Fruit fly (Drosophila melanogaster) whole organism, embryonic: ENCODE data around the gene CG7943.

Experiments used
- Atf-2 ChIP-seq: fragments of 200-800 bp; sonication (Bioruptor generic); optimal IDR thresholded peaks from 2 replicates; lab custom pipeline; 2016; ENCODE audit warnings: missing biosample characterization, missing genetic modification characterization
- B-H1 ChIP-seq: fragments of 200-800 bp; sonication (Bioruptor generic); IDR thresholded peaks from 3 replicates; pipeline ENCODE4 v1.3.6; 2022; ENCODE audit warnings: missing biosample characterization, missing genetic modification characterization
- BEAF-32 ChIP-seq: fragments of 200-800 bp; sonication (Bioruptor generic); optimal IDR thresholded peaks from 3 replicates; lab custom pipeline; 2017; ENCODE audit warnings: missing biosample characterization, missing genetic modification characterization, mild to moderate bottlenecking, moderate library complexity, missing genetic modification reagents
- CG12104 ChIP-seq: fragments of 200-800 bp; sonication (Bioruptor generic); optimal IDR thresholded peaks from 3 replicates; lab custom pipeline; 2016; ENCODE audit warnings: missing biosample characterization, missing genetic modification characterization
- CG15073 ChIP-seq: fragments of 200-800 bp; sonication (Bioruptor generic); optimal IDR thresholded peaks from 2 replicates; lab custom pipeline; 2016; ENCODE audit warnings: missing biosample characterization, missing genetic modification characterization
- CG15514 ChIP-seq: fragments of 200-800 bp; sonication (Bioruptor generic); optimal IDR thresholded peaks from 3 replicates; lab custom pipeline; 2017; ENCODE audit warnings: missing biosample characterization, missing genetic modification characterization, mild to moderate bottlenecking, moderate library complexity, missing genetic modification reagents
- CG1647 ChIP-seq: fragments of 200-800 bp; sonication (Bioruptor generic); optimal IDR thresholded peaks from 3 replicates; lab custom pipeline; 2016; ENCODE audit warnings: missing biosample characterization, missing genetic modification characterization
- CG33213 ChIP-seq: fragments of 200-800 bp; sonication (Bioruptor generic); optimal IDR thresholded peaks from 3 replicates; lab custom pipeline; 2016; ENCODE audit warnings: missing biosample characterization, missing genetic modification characterization
- CG3838 ChIP-seq: fragments of 200-800 bp; sonication (Bioruptor generic); optimal IDR thresholded peaks from 3 replicates; lab custom pipeline; 2016; ENCODE audit warnings: missing biosample characterization, missing genetic modification characterization
- CG4360 ChIP-seq: fragments of 200-800 bp; sonication (Bioruptor generic); IDR thresholded peaks from 2 replicates; pipeline ENCODE4 v1.3.6; 2022; ENCODE audit warnings: missing biosample characterization, missing genetic modification characterization
- CG7372 ChIP-seq: fragments of 200-800 bp; sonication (Bioruptor generic); IDR thresholded peaks from 2 replicates; pipeline ENCODE4 v1.3.6; 2022; ENCODE audit warnings: missing biosample characterization, missing genetic modification characterization
- CG8281 ChIP-seq: fragments of 200-800 bp; sonication (Bioruptor generic); optimal IDR thresholded peaks from 2 replicates; lab custom pipeline; 2018; ENCODE audit warnings: missing biosample characterization, mild to moderate bottlenecking, missing genetic modification characterization, moderate library complexity
- CG9876 ChIP-seq: fragments of 200-800 bp; sonication (Bioruptor generic); optimal IDR thresholded peaks from 2 replicates; lab custom pipeline; 2016; ENCODE audit warnings: missing biosample characterization, missing genetic modification characterization
- CTCF ChIP-seq: fragments of 200-800 bp; sonication (Bioruptor generic); optimal IDR thresholded peaks from 2 replicates; lab custom pipeline; 2017; ENCODE audit warnings: missing biosample characterization, mild to moderate bottlenecking, missing genetic modification characterization, moderate library complexity
- Camta ChIP-seq: fragments of 200-800 bp; sonication (Bioruptor generic); optimal IDR thresholded peaks from 2 replicates; lab custom pipeline; 2016; ENCODE audit warnings: missing biosample characterization, missing genetic modification characterization
- Dad ChIP-seq: fragments of 200-800 bp; sonication (Bioruptor generic); optimal IDR thresholded peaks from 3 replicates; lab custom pipeline; 2016; ENCODE audit warnings: missing biosample characterization, missing genetic modification characterization
- Dfd ChIP-seq, 2 experiments: fragments of >200 bp; optimal IDR thresholded peaks; 2 replicates each; lab custom pipeline; 2017; ENCODE audit warnings: missing biosample characterization in 2 of 2, missing genetic modification characterization in 2 of 2
- ERR ChIP-seq: fragments of 200-800 bp; sonication (Bioruptor generic); optimal IDR thresholded peaks from 2 replicates; lab custom pipeline; 2016; ENCODE audit warnings: missing biosample characterization, missing genetic modification characterization
- Elba2 ChIP-seq: fragments of 200-800 bp; sonication (Bioruptor generic); optimal IDR thresholded peaks from 3 replicates; lab custom pipeline; 2016; ENCODE audit warnings: missing biosample characterization, missing genetic modification characterization
- Fer1 ChIP-seq: fragments of 200-800 bp; sonication (Bioruptor generic); optimal IDR thresholded peaks from 2 replicates; lab custom pipeline; 2017; ENCODE audit warnings: missing biosample characterization, mild to moderate bottlenecking, missing genetic modification characterization
- Hmr ChIP-seq: fragments of 200-800 bp; sonication (Bioruptor generic); optimal IDR thresholded peaks from 3 replicates; lab custom pipeline; 2017; ENCODE audit warnings: mild to moderate bottlenecking, missing biosample characterization, missing genetic modification reagents, missing genetic modification characterization
- Hr51 ChIP-seq, 2 experiments: fragments of 200-800 bp; sonication (Bioruptor generic); optimal IDR thresholded peaks; 2 replicates in 1 of 2; 3 replicates in 1 of 2; lab custom pipeline; 2016 to 2018; ENCODE audit warnings: missing biosample characterization in 2 of 2, missing genetic modification characterization in 2 of 2, mild to moderate bottlenecking in 1 of 2, moderate library complexity in 1 of 2
- Lpt ChIP-seq: fragments of >200 bp; optimal IDR thresholded peaks from 2 replicates; lab custom pipeline; 2018; ENCODE audit warnings: missing biosample characterization, missing genetic modification characterization
- Mad ChIP-seq: fragments of 200-800 bp; sonication (Bioruptor generic); optimal IDR thresholded peaks from 2 replicates; lab custom pipeline; 2016; ENCODE audit warnings: missing biosample characterization, missing genetic modification characterization
- Mes4 ChIP-seq: fragments of 200-800 bp; sonication (Bioruptor generic); optimal IDR thresholded peaks from 2 replicates; lab custom pipeline; 2016; ENCODE audit warnings: missing biosample characterization, missing genetic modification characterization
- Myb ChIP-seq: fragments of 200-800 bp; sonication (Bioruptor generic); optimal IDR thresholded peaks from 2 replicates; lab custom pipeline; 2016; ENCODE audit warnings: missing biosample characterization, missing genetic modification characterization
- NC2α ChIP-seq: fragments of 200-800 bp; sonication (Bioruptor generic); optimal IDR thresholded peaks from 2 replicates; lab custom pipeline; 2016; ENCODE audit warnings: missing biosample characterization, missing genetic modification characterization
- NC2β ChIP-seq: fragments of 200-800 bp; sonication (Bioruptor generic); optimal IDR thresholded peaks from 2 replicates; lab custom pipeline; 2016; ENCODE audit warnings: missing biosample characterization, missing genetic modification characterization
- Nf-YA ChIP-seq: fragments of 200-800 bp; sonication (Bioruptor generic); IDR thresholded peaks from 2 replicates; pipeline ENCODE4 v1.3.6; 2022; ENCODE audit warnings: missing biosample characterization, missing genetic modification characterization
- Nf-YC ChIP-seq: fragments of 200-800 bp; optimal IDR thresholded peaks from 3 replicates; lab custom pipeline; 2019; ENCODE audit warnings: missing biosample characterization, mild to moderate bottlenecking, missing genetic modification characterization, moderate library complexity
- cad ChIP-seq: fragments of >200 bp; optimal IDR thresholded peaks from 2 replicates; lab custom pipeline; 2017; ENCODE audit warnings: missing biosample characterization, missing genetic modification characterization
- corto ChIP-seq: fragments of 200-800 bp; sonication (Bioruptor generic); optimal IDR thresholded peaks from 2 replicates; lab custom pipeline; 2016; ENCODE audit warnings: missing biosample characterization, mild to moderate bottlenecking, missing genetic modification characterization, moderate library complexity
- dan ChIP-seq: fragments of 200-800 bp; sonication (Bioruptor generic); IDR thresholded peaks from 2 replicates; pipeline ENCODE4 v1.3.6; 2022; ENCODE audit warnings: missing biosample characterization, missing genetic modification characterization
- danr ChIP-seq: fragments of 200-800 bp; sonication (Bioruptor generic); IDR thresholded peaks from 2 replicates; pipeline ENCODE4 v1.3.6; 2022; ENCODE audit warnings: missing biosample characterization, missing genetic modification characterization
- esg ChIP-seq: fragments of 200-800 bp; sonication (Bioruptor generic); conservative IDR thresholded peaks from 2 replicates; pipeline ENCODE4 v1.3.6; 2022; ENCODE audit warnings: missing biosample characterization, missing genetic modification characterization
- gce ChIP-seq: fragments of 200-800 bp; sonication (Bioruptor generic); IDR thresholded peaks from 3 replicates; pipeline ENCODE4 v1.3.6; 2022; ENCODE audit warnings: missing biosample characterization, missing genetic modification characterization
- gt ChIP-seq: fragments of 200-800 bp; sonication (Bioruptor generic); IDR thresholded peaks from 2 replicates; pipeline ENCODE4 v1.3.6; 2022; ENCODE audit warnings: missing biosample characterization, missing genetic modification characterization
- her ChIP-seq: fragments of 200-800 bp; sonication (Bioruptor generic); optimal IDR thresholded peaks from 2 replicates; lab custom pipeline; 2016; ENCODE audit warnings: missing biosample characterization, missing genetic modification characterization
- ind ChIP-seq: fragments of 200-800 bp; sonication (Bioruptor generic); optimal IDR thresholded peaks from 3 replicates; lab custom pipeline; 2016; ENCODE audit warnings: missing biosample characterization, missing genetic modification characterization
- inv ChIP-seq: fragments of 200-800 bp; sonication (Bioruptor generic); IDR thresholded peaks from 2 replicates; pipeline ENCODE4 v1.3.6; 2022; ENCODE audit warnings: missing biosample characterization, missing genetic modification characterization; ENCODE audit not compliant: partially characterized antibody
- ken ChIP-seq: fragments of 200-800 bp; sonication (Bioruptor generic); IDR thresholded peaks from 3 replicates; pipeline ENCODE4 v1.3.6; 2022; ENCODE audit warnings: missing biosample characterization, missing genetic modification characterization
- kni ChIP-seq: fragments of 200-800 bp; sonication (Bioruptor generic); optimal IDR thresholded peaks from 3 replicates; lab custom pipeline; 2017; ENCODE audit warnings: mild to moderate bottlenecking, missing biosample characterization, missing genetic modification reagents, missing genetic modification characterization
- lbe ChIP-seq: fragments of 200-800 bp; sonication (Bioruptor generic); optimal IDR thresholded peaks from 2 replicates; lab custom pipeline; 2016; ENCODE audit warnings: missing biosample characterization, mild to moderate bottlenecking, missing genetic modification characterization
- lilli ChIP-seq: fragments of 200-800 bp; sonication (Bioruptor generic); optimal IDR thresholded peaks from 3 replicates; lab custom pipeline; 2016; ENCODE audit warnings: missing biosample characterization, missing genetic modification characterization
- pzg ChIP-seq: fragments of 200-800 bp; sonication (Bioruptor generic); optimal IDR thresholded peaks from 3 replicates; lab custom pipeline; 2018; ENCODE audit warnings: missing biosample characterization, mild to moderate bottlenecking, missing genetic modification characterization, moderate library complexity
- salm ChIP-seq: fragments of 200-800 bp; sonication (Bioruptor generic); optimal IDR thresholded peaks from 2 replicates; lab custom pipeline; 2018; ENCODE audit warnings: missing biosample characterization, mild to moderate bottlenecking, missing genetic modification characterization
- schlank ChIP-seq: fragments of 200-800 bp; sonication (Bioruptor generic); optimal IDR thresholded peaks from 2 replicates; lab custom pipeline; 2018; ENCODE audit warnings: missing biosample characterization, mild to moderate bottlenecking, missing genetic modification characterization
- sim ChIP-seq: fragments of 200-800 bp; sonication (Bioruptor generic); IDR thresholded peaks from 2 replicates; pipeline ENCODE4 v1.3.6; 2022; ENCODE audit warnings: missing biosample characterization, missing genetic modification characterization
- sr ChIP-seq: fragments of 200-800 bp; sonication (Bioruptor generic); IDR thresholded peaks from 3 replicates; pipeline ENCODE4 v1.3.6; 2022; ENCODE audit warnings: missing biosample characterization, missing genetic modification characterization
- stc ChIP-seq: fragments of 200-800 bp; sonication (Bioruptor generic); IDR thresholded peaks from 2 replicates; pipeline ENCODE4 v1.3.6; 2022; ENCODE audit warnings: missing biosample characterization, missing genetic modification characterization
- tll ChIP-seq, 2 experiments: fragments of 200-800 bp in 1 of 2; fragments of >200 bp in 1 of 2; sonication (Bioruptor generic) in 1 of 2; optimal IDR thresholded peaks; 2 replicates each; lab custom pipeline; 2017 to 2019; ENCODE audit warnings: missing biosample characterization in 2 of 2, missing genetic modification characterization in 2 of 2, mild to moderate bottlenecking in 1 of 2, moderate library complexity in 1 of 2
- unc-4 ChIP-seq: fragments of 200-800 bp; sonication (Bioruptor generic); IDR thresholded peaks from 2 replicates; pipeline ENCODE4 v1.3.6; 2022; ENCODE audit warnings: missing biosample characterization, missing genetic modification characterization; ENCODE audit not compliant: partially characterized antibody
- zfh1 ChIP-seq: fragments of 200-800 bp; sonication (Bioruptor generic); IDR thresholded peaks from 3 replicates; pipeline ENCODE4 v1.3.6; 2022; ENCODE audit warnings: missing biosample characterization, missing genetic modification characterization

The CG7943 gene

DNA sequence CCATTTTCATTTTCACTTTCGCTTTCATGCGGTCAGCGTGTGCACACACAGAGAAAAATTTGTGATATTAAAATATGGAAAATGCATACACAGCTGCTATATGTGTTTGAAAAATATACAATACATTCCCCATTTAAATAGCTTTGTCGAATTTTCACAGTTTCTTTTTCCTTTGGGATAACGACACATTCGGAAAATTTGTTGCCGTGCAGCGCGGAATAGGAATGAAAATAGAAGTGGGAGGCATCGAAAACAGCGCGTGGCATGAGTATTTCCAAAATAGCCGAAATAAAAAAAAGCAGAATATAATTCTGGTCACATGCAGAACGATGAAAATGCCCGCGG lies 46.4 kb downstream of the CG7943 start (continued):
- TF ChIP-seq Mes4, result peak; percentile 74
- peak; percentile 74 for TF ChIP-seq Mad (GFP tag; lab: Kevin White, UChicago)
- peak; percentile 86 for TF ChIP-seq Camta (GFP tag; lab: Kevin White, UChicago)
- TF ChIP-seq CG15514 (GFP tag; lab: Kevin White, UChicago), result peak; percentile 68
- no peak for TF ChIP-seq Elba2 (GFP tag; lab: Kevin White, UChicago)
- peak; percentile 55; the same call in 1 of the 3 replicates for TF ChIP-seq sr
- peak; percentile 55 for TF ChIP-seq NC2α (GFP tag; lab: Kevin White, UChicago)
- TF ChIP-seq pzg (GFP tag; lab: Kevin White, UChicago), result peak; percentile 4
- peak; percentile 62 for TF ChIP-seq gt (GFP tag; lab: Robert Waterston, UW)
- TF ChIP-seq ken (GFP tag; lab: Robert Waterston, UW), result peak; percentile 79
- TF ChIP-seq CTCF, result peak; percentile 18
- no peak for TF ChIP-seq cad (GFP tag; lab: Kevin White, UChicago)
- TF ChIP-seq Nf-YC, result peak; percentile 54
- peak; percentile 78 to 80 for TF ChIP-seq Hr51 (GFP tag; optimal IDR thresholded peaks at IDR 0.05; lab: Kevin White, UChicago)
- peak; percentile 76 for TF ChIP-seq CG3838 (GFP tag; lab: Kevin White, UChicago)
- TF ChIP-seq danr (GFP tag; lab: Robert Waterston, UW), result peak; percentile 56
- peak; percentile 84 for TF ChIP-seq Fer1 (GFP tag; lab: Kevin White, UChicago)
- peak; percentile 87 for TF ChIP-seq ind (GFP tag; lab: Kevin White, UChicago)
- no peak for TF ChIP-seq Dfd (GFP tag; optimal IDR thresholded peaks at IDR 0.05; lab: Kevin White, UChicago)
- TF ChIP-seq kni, result peak; percentile 36
- peak; percentile 81 for TF ChIP-seq NC2β (GFP tag; lab: Kevin White, UChicago)
- TF ChIP-seq corto (GFP tag; lab: Kevin White, UChicago), result no peak
- peak; percentile 74 for TF ChIP-seq Myb
- no peak for TF ChIP-seq lbe (GFP tag; lab: Kevin White, UChicago)
- TF ChIP-seq Hmr (GFP tag; lab: Kevin White, UChicago), result peak; percentile 89
- no peak for TF ChIP-seq Lpt (GFP tag; lab: Kevin White, UChicago)
- TF ChIP-seq B-H1, result peak; percentile 67; the same call in 2 of the 3 replicates
- TF ChIP-seq unc-4 (GFP tag; lab: Robert Waterston, UW), result no peak
- peak; percentile 84 for TF ChIP-seq ERR (GFP tag; lab: Kevin White, UChicago)
- peak; percentile 81 for TF ChIP-seq CG33213 (GFP tag; lab: Kevin White, UChicago)
- peak; percentile 9 for TF ChIP-seq CG15073
- TF ChIP-seq gce (GFP tag; lab: Robert Waterston, UW), result peak; percentile 90
- peak; percentile 67 for TF ChIP-seq CG12104
- TF ChIP-seq BEAF-32 (GFP tag; lab: Kevin White, UChicago), result no peak
- peak; percentile 90 for TF ChIP-seq lilli (GFP tag; lab: Kevin White, UChicago)
- peak; percentile 36; the same call in 1 of the 2 replicates for TF ChIP-seq CG4360 (GFP tag; lab: Robert Waterston, UW)
- TF ChIP-seq sim, result peak; percentile 68
- peak; percentile 85 for TF ChIP-seq her (GFP tag; lab: Kevin White, UChicago)
- TF ChIP-seq salm, result peak; percentile 60
- peak; percentile 86 for TF ChIP-seq Atf-2
- peak; percentile 79 for TF ChIP-seq esg (GFP tag; lab: Robert Waterston, UW)
- TF ChIP-seq stc (GFP tag; lab: Robert Waterston, UW), result peak; percentile 82
- TF ChIP-seq Nf-YA (GFP tag; lab: Robert Waterston, UW), result peak; percentile 63; the same call in 1 of the 2 replicates
- peak; percentile 41 for TF ChIP-seq CG8281
- TF ChIP-seq schlank (tag; lab: Kevin White, UChicago), result peak; percentile 81
- TF ChIP-seq inv (GFP tag; lab: Robert Waterston, UW), result no peak
- no peak for TF ChIP-seq dan (GFP tag; lab: Robert Waterston, UW)
- TF ChIP-seq CG9876 (GFP tag; lab: Kevin White, UChicago), result peak; percentile 68
- peak; percentile 83 for TF ChIP-seq zfh1
- TF ChIP-seq CG1647 (GFP tag; lab: Kevin White, UChicago), result peak; percentile 85
- no peak for TF ChIP-seq tll (GFP tag; optimal IDR thresholded peaks at IDR 0.05; lab: Kevin White, UChicago)
- peak; percentile 79 for TF ChIP-seq CG7372 (GFP tag; lab: Robert Waterston, UW)
- TF ChIP-seq Dad (GFP tag; lab: Kevin White, UChicago), result peak; percentile 88
